Fruit fly (Drosophila melanogaster) whole organism, embryonic: Measurements from ENCODE around the gene mAcon1.

ENCODE experiments used
- Aef1 ChIP-seq: fragments of 200-800 bp; sonication (Bioruptor generic); IDR thresholded peaks from 3 replicates; pipeline ENCODE4 v1.3.6; 2022; ENCODE audit warnings: missing biosample characterization, missing genetic modification characterization
- Bgb ChIP-seq: fragments of 200-800 bp; sonication (Bioruptor generic); IDR thresholded peaks from 2 replicates; pipeline ENCODE4 v1.3.6; 2022; ENCODE audit warnings: missing biosample characterization, missing genetic modification characterization; ENCODE audit not compliant: partially characterized antibody
- CG10543 ChIP-seq: fragments of 200-800 bp; sonication (Bioruptor generic); optimal IDR thresholded peaks from 3 replicates; lab custom pipeline; 2017; ENCODE audit warnings: missing biosample characterization, mild to moderate bottlenecking, missing genetic modification characterization, moderate library complexity
- CG10565 ChIP-seq: fragments of 200-800 bp; sonication (Bioruptor generic); optimal IDR thresholded peaks from 3 replicates; lab custom pipeline; 2016; ENCODE audit warnings: missing biosample characterization, mild to moderate bottlenecking, missing genetic modification characterization
- CG11247 ChIP-seq: fragments of 200-800 bp; sonication (Bioruptor generic); IDR thresholded peaks from 2 replicates; pipeline ENCODE4 v1.3.6; 2022; ENCODE audit warnings: missing biosample characterization, missing genetic modification characterization
- CG12391 ChIP-seq: fragments of 200-800 bp; sonication (Bioruptor generic); optimal IDR thresholded peaks from 3 replicates; lab custom pipeline; 2018; ENCODE audit warnings: missing biosample characterization, mild to moderate bottlenecking, missing genetic modification characterization, moderate library complexity
- CG13775 ChIP-seq: fragments of 200-800 bp; sonication (Bioruptor generic); optimal IDR thresholded peaks from 3 replicates; lab custom pipeline; 2017; ENCODE audit warnings: missing biosample characterization, mild to moderate bottlenecking, missing genetic modification characterization
- CG15011 ChIP-seq: fragments of 200-800 bp; sonication (Bioruptor generic); optimal IDR thresholded peaks from 3 replicates; lab custom pipeline; 2018; ENCODE audit warnings: missing biosample characterization, mild to moderate bottlenecking, missing genetic modification characterization
- CG15073 ChIP-seq: fragments of 200-800 bp; sonication (Bioruptor generic); optimal IDR thresholded peaks from 2 replicates; lab custom pipeline; 2016; ENCODE audit warnings: missing biosample characterization, missing genetic modification characterization
- CG15479 ChIP-seq: fragments of 200-800 bp; sonication (Bioruptor generic); optimal IDR thresholded peaks from 3 replicates; lab custom pipeline; 2019; ENCODE audit warnings: missing biosample characterization, mild to moderate bottlenecking, missing genetic modification characterization, moderate library complexity
- CG1603 ChIP-seq: fragments of 200-800 bp; sonication (Bioruptor generic); optimal IDR thresholded peaks from 2 replicates; lab custom pipeline; 2019; ENCODE audit warnings: missing biosample characterization, mild to moderate bottlenecking, missing genetic modification characterization, moderate library complexity
- CG31441 ChIP-seq: fragments of 200-800 bp; sonication (Bioruptor generic); IDR thresholded peaks from 2 replicates; pipeline ENCODE4 v1.3.6; 2022; ENCODE audit warnings: missing biosample characterization, missing genetic modification characterization
- CG34224 ChIP-seq: fragments of 200-800 bp; sonication (Bioruptor generic); IDR thresholded peaks from 3 replicates; pipeline ENCODE4 v1.3.6; 2022; ENCODE audit warnings: missing biosample characterization, missing genetic modification characterization; ENCODE audit not compliant: partially characterized antibody
- CG4730 ChIP-seq: fragments of 200-800 bp; sonication (Bioruptor generic); IDR thresholded peaks from 2 replicates; pipeline ENCODE4 v1.3.6; 2022; ENCODE audit warnings: missing biosample characterization, missing genetic modification characterization
- CG6175 ChIP-seq: fragments of 200-800 bp; sonication (Bioruptor generic); IDR thresholded peaks from 3 replicates; pipeline ENCODE4 v1.3.6; 2022; ENCODE audit warnings: missing biosample characterization, missing genetic modification characterization
- CG6791 ChIP-seq: fragments of 200-800 bp; sonication (Bioruptor generic); IDR thresholded peaks from 3 replicates; pipeline ENCODE4 v1.3.6; 2022; ENCODE audit warnings: missing biosample characterization, missing genetic modification characterization; ENCODE audit not compliant: partially characterized antibody
- CG7786 ChIP-seq: fragments of 200-800 bp; sonication (Bioruptor generic); optimal IDR thresholded peaks from 2 replicates; lab custom pipeline; 2016; ENCODE audit warnings: missing biosample characterization, missing genetic modification characterization
- CG7839 ChIP-seq: fragments of 200-800 bp; sonication (Bioruptor generic); optimal IDR thresholded peaks from 3 replicates; lab custom pipeline; 2018; ENCODE audit warnings: missing biosample characterization, mild to moderate bottlenecking, missing genetic modification characterization, moderate library complexity
- CG9932 ChIP-seq: fragments of 200-800 bp; sonication (Bioruptor generic); IDR thresholded peaks from 2 replicates; pipeline ENCODE4 v1.3.6; 2022; ENCODE audit warnings: missing biosample characterization, missing genetic modification characterization
- Dip3 ChIP-seq: fragments of 200-800 bp; sonication (Bioruptor generic); optimal IDR thresholded peaks from 3 replicates; lab custom pipeline; 2016; ENCODE audit warnings: missing biosample characterization, missing genetic modification characterization
- GATAe ChIP-seq: fragments of 200-800 bp; sonication (Bioruptor generic); conservative IDR thresholded peaks from 2 replicates; pipeline ENCODE4 v1.3.6; 2022; ENCODE audit warnings: missing biosample characterization, missing genetic modification characterization
- Gsc ChIP-seq: fragments of 200-800 bp; sonication (Bioruptor generic); IDR thresholded peaks from 2 replicates; pipeline ENCODE4 v1.3.6; 2022; ENCODE audit warnings: missing biosample characterization, missing genetic modification characterization
- H2.0 ChIP-seq: fragments of 200-800 bp; sonication (Bioruptor generic); IDR thresholded peaks from 2 replicates; pipeline ENCODE4 v1.3.6; 2022; ENCODE audit warnings: missing biosample characterization, missing genetic modification characterization
- HLH3B ChIP-seq: fragments of 200-800 bp; sonication (Bioruptor generic); IDR thresholded peaks from 2 replicates; pipeline ENCODE4 v1.3.6; 2022; ENCODE audit warnings: missing biosample characterization, missing genetic modification characterization
- Hr78 ChIP-seq, 2 experiments: fragments of 200-800 bp in 1 of 2; fragments of >200 bp in 1 of 2; sonication (Bioruptor generic) in 1 of 2; optimal IDR thresholded peaks; 2 replicates each; lab custom pipeline; 2017 to 2019; ENCODE audit warnings: missing biosample characterization in 2 of 2, missing genetic modification characterization in 2 of 2, mild to moderate bottlenecking in 1 of 2, moderate library complexity in 1 of 2
- Med ChIP-seq: fragments of 200-800 bp; sonication (Bioruptor generic); peaks from one replicate; lab custom pipeline; 2016; ENCODE audit warnings: missing biosample characterization, missing genetic modification characterization, mild to moderate bottlenecking, inconsistent platforms, moderate library complexity
- Neu2 ChIP-seq: fragments of 200-800 bp; sonication (Bioruptor generic); optimal IDR thresholded peaks from 3 replicates; lab custom pipeline; 2016; ENCODE audit warnings: missing biosample characterization, missing genetic modification characterization, borderline replicate concordance
- NfI ChIP-seq: fragments of 200-800 bp; sonication (Bioruptor generic); optimal IDR thresholded peaks from 3 replicates; lab custom pipeline; 2018; ENCODE audit warnings: missing biosample characterization, mild to moderate bottlenecking, missing genetic modification characterization, moderate library complexity
- Rx ChIP-seq: fragments of 200-800 bp; sonication (Bioruptor generic); IDR thresholded peaks from 2 replicates; pipeline ENCODE4 v1.3.6; 2022; ENCODE audit warnings: missing biosample characterization, missing genetic modification characterization
- Stat92E ChIP-seq, 3 experiments: fragments of >200 bp in 2 of 3; fragments of 200-800 bp in 1 of 3; sonication (Bioruptor generic) in 1 of 3; optimal IDR thresholded peaks; 2 replicates each; lab custom pipeline; 2017 to 2019; ENCODE audit warnings: missing biosample characterization in 3 of 3, missing genetic modification characterization in 3 of 3, mild to moderate bottlenecking in 1 of 3, moderate library complexity in 1 of 3
- Xbp1 ChIP-seq: fragments of 200-800 bp; sonication (Bioruptor generic); optimal IDR thresholded peaks from 3 replicates; lab custom pipeline; 2016; ENCODE audit warnings: missing biosample characterization, mild to moderate bottlenecking, missing genetic modification characterization
- Xrp1 ChIP-seq: fragments of 200-800 bp; sonication (Bioruptor generic); IDR thresholded peaks from 2 replicates; pipeline ENCODE4 v1.3.6; 2022; ENCODE audit warnings: missing biosample characterization, missing genetic modification characterization
- al ChIP-seq: fragments of 200-800 bp; sonication (Bioruptor generic); IDR thresholded peaks from 2 replicates; pipeline ENCODE4 v1.3.6; 2022; ENCODE audit warnings: missing biosample characterization, missing genetic modification characterization
- ap ChIP-seq: fragments of 200-800 bp; sonication (Bioruptor generic); IDR thresholded peaks from 2 replicates; pipeline ENCODE4 v1.3.6; 2022; ENCODE audit warnings: missing biosample characterization, missing genetic modification characterization
- bbx ChIP-seq: fragments of 200-800 bp; sonication (Bioruptor generic); IDR thresholded peaks from 2 replicates; pipeline ENCODE4 v1.3.6; 2022; ENCODE audit warnings: missing biosample characterization, missing genetic modification characterization; ENCODE audit not compliant: partially characterized antibody
- bcd ChIP-seq: fragments of 200-800 bp; sonication (Bioruptor generic); optimal IDR thresholded peaks from 2 replicates; lab custom pipeline; 2017; ENCODE audit warnings: missing biosample characterization, mild to moderate bottlenecking, missing genetic modification characterization
- cas ChIP-seq: fragments of 200-800 bp; sonication (Bioruptor generic); IDR thresholded peaks from 2 replicates; pipeline ENCODE4 v1.3.6; 2022; ENCODE audit warnings: missing biosample characterization, missing genetic modification characterization
- cato ChIP-seq: fragments of 200-800 bp; sonication (Bioruptor generic); optimal IDR thresholded peaks from 2 replicates; lab custom pipeline; 2016; ENCODE audit warnings: missing biosample characterization, missing genetic modification characterization, borderline replicate concordance
- fd64A ChIP-seq: fragments of 200-800 bp; sonication (Bioruptor generic); optimal IDR thresholded peaks from 3 replicates; lab custom pipeline; 2018; ENCODE audit warnings: missing biosample characterization, mild to moderate bottlenecking, missing genetic modification characterization
- fru ChIP-seq: fragments of >200 bp; optimal IDR thresholded peaks from 2 replicates; lab custom pipeline; 2017
- gce ChIP-seq: fragments of 200-800 bp; sonication (Bioruptor generic); IDR thresholded peaks from 3 replicates; pipeline ENCODE4 v1.3.6; 2022; ENCODE audit warnings: missing biosample characterization, missing genetic modification characterization
- h ChIP-seq: fragments of >200 bp; optimal IDR thresholded peaks from 2 replicates; lab custom pipeline; 2017
- odd ChIP-seq: fragments of 200-800 bp; sonication (Bioruptor generic); optimal IDR thresholded peaks from 2 replicates; lab custom pipeline; 2017; ENCODE audit warnings: missing biosample characterization, mild to moderate bottlenecking, missing genetic modification characterization
- pho ChIP-seq: fragments of 200-800 bp; sonication (Bioruptor generic); optimal IDR thresholded peaks from 2 replicates; lab custom pipeline; 2016; ENCODE audit warnings: missing biosample characterization, missing genetic modification characterization
- prd ChIP-seq, 3 experiments: fragments of >200 bp in 2 of 3; fragments of 200-800 bp in 1 of 3; sonication (Bioruptor generic) in 1 of 3; optimal IDR thresholded peaks in 2 of 3; IDR thresholded peaks in 1 of 3; 2 replicates in 2 of 3; 3 replicates in 1 of 3; pipeline versions ENCODE4 v1.3.6 to Lab custom; 2017 to 2022; ENCODE audit warnings: missing biosample characterization in 1 of 3, missing genetic modification characterization in 1 of 3
- salm ChIP-seq: fragments of 200-800 bp; sonication (Bioruptor generic); optimal IDR thresholded peaks from 2 replicates; lab custom pipeline; 2018; ENCODE audit warnings: missing biosample characterization, mild to moderate bottlenecking, missing genetic modification characterization
- sens ChIP-seq: fragments of 200-800 bp; sonication (Bioruptor generic); peaks from one replicate; lab custom pipeline; 2016; ENCODE audit warnings: missing biosample characterization, missing genetic modification characterization
- seq ChIP-seq: fragments of 200-800 bp; sonication (Bioruptor generic); IDR thresholded peaks from 2 replicates; pipeline ENCODE4 v1.3.6; 2022; ENCODE audit warnings: missing biosample characterization, missing genetic modification characterization
- sim ChIP-seq: fragments of 200-800 bp; sonication (Bioruptor generic); IDR thresholded peaks from 2 replicates; pipeline ENCODE4 v1.3.6; 2022; ENCODE audit warnings: missing biosample characterization, missing genetic modification characterization
- tna ChIP-seq: fragments of 200-800 bp; sonication (Bioruptor generic); IDR thresholded peaks from 2 replicates; pipeline ENCODE4 v1.3.6; 2022; ENCODE audit warnings: missing biosample characterization, missing genetic modification characterization; ENCODE audit not compliant: partially characterized antibody

Gene mAcon1

DNA sequence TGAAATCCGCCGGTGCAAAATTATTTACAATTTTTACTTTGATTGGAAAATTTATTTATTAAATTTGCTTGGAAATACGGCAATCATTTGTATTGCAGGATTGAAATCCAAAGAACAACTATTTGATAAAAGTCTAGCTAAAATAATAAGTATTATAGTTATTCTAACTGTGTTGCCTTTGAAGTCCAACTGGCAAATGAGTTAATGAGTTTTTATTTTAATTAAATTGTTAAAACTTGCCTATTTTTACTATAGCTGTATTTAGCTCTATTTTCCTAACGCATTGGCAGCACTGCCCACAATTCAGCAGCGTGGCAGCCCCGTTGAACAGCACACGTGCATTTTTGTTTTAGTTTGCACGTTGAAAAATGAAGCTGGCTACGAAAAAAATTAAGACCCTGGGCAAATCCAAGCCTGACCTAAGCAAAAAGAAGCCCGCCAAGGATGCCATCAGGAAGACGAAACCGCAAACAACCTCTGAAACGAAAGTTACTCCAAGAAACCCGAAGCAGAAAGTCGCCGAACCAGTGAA is 5.0 kb upstream of the mAcon1 start, which contains the start of gene Noc2 (continued):
- TF ChIP-seq HLH3B (0 out of 2 replicates have a peak, but pooled peaks have one; percentile 19), CG31441 (GFP tag; lab: Robert Waterston, UW) (peak; percentile 64), Aef1 (GFP tag; lab: Robert Waterston, UW) (peak; percentile 50), tna (GFP tag; lab: Robert Waterston, UW) (no peak), CG7786 (no peak), Xrp1 (GFP tag; lab: Robert Waterston, UW) (peak; percentile 45; the same call in 1 of the 2 replicates), bbx (no peak), CG9932 (GFP tag; lab: Robert Waterston, UW) (peak; percentile 70), cato (GFP tag; lab: Kevin White, UChicago) (no peak), Rx (GFP tag; lab: Robert Waterston, UW) (peak; percentile 72), Stat92E (GFP tag; optimal IDR thresholded peaks at IDR 0.05; lab: Kevin White, UChicago) (no peak), fd64A (no peak), cas (no peak), sim (GFP tag; lab: Robert Waterston, UW) (no peak), CG6791 (no peak), CG12391 (peak; percentile 60), Bgb (GFP tag; lab: Robert Waterston, UW) (no peak), Gsc (no peak; the same call in 1 of the 2 replicates), CG10565 (GFP tag; lab: Kevin White, UChicago) (no peak), Dip3 (GFP tag; lab: Kevin White, UChicago) (peak; percentile 46), CG4730 (GFP tag; lab: Robert Waterston, UW) (peak; percentile 20; the same call in 1 of the 2 replicates), bcd (GFP tag; lab: Kevin White, UChicago) (peak; percentile 37), Neu2 (GFP tag; lab: Kevin White, UChicago) (no peak), gce (GFP tag; lab: Robert Waterston, UW) (no peak), CG34224 (GFP tag; lab: Robert Waterston, UW) (0 out of 3 replicates have a peak, but pooled peaks have one; percentile 2), CG10543 (GFP tag; lab: Kevin White, UChicago) (peak; percentile 45), CG7839 (tag; lab: Kevin White, UChicago) (peak; percentile 49), ap (GFP tag; lab: Robert Waterston, UW) (0 out of 2 replicates have a peak, but pooled peaks have one; percentile 32), al (peak; percentile 46; the same call in 1 of the 2 replicates), CG1603 (tag; lab: Kevin White, UChicago) (peak; percentile 51), seq (GFP tag; lab: Robert Waterston, UW) (no peak), CG6175 (GFP tag; lab: Robert Waterston, UW) (no peak), H2.0 (peak; percentile 52; the same call in 1 of the 2 replicates), Med (GFP tag; lab: Kevin White, UChicago) (peak; percentile 84), CG13775 (GFP tag; lab: Kevin White, UChicago) (peak; percentile 60), Hr78 (GFP tag; optimal IDR thresholded peaks at IDR 0.05; lab: Kevin White, UChicago) (no peak), odd (GFP tag; lab: Kevin White, UChicago) (no peak), CG15073 (GFP tag; lab: Kevin White, UChicago) (no peak), prd (optimal IDR thresholded peaks at IDR 0.05; lab: Kevin White, UChicago) (no peak), prd (GFP tag; IDR thresholded peaks at IDR 0.05; lab: Robert Waterston, UW) (peak; percentile 72), CG15479 (GFP tag; lab: Kevin White, UChicago) (no peak), CG11247 (GFP tag; lab: Robert Waterston, UW) (0 out of 2 replicates have a peak, but pooled peaks have one; percentile 4), CG15011 (no peak), NfI (GFP tag; lab: Kevin White, UChicago) (peak; percentile 47), h (lab: Kevin White, UChicago) (no peak), fru (lab: Kevin White, UChicago) (no peak), pho (peak; percentile 31), sens (GFP tag; lab: Kevin White, UChicago) (peak; percentile 39), Xbp1 (GFP tag; lab: Kevin White, UChicago) (peak; percentile 63), GATAe (no peak), salm (tag; lab: Kevin White, UChicago) (no peak)
